Worm (Caenorhabditis elegans): ENCODE measurements around the gene col-141.

ce11 chrV:6813862-6814261 lies 15.6 kb upstream of the col-141 start:
- TF ChIP-seq daf-16 (GFP tag; optimal IDR thresholded peaks at IDR 0.05) (no peak), daf-16 (tag; optimal IDR thresholded peaks at IDR 0.05) (no peak), unc-130 (GFP tag; optimal IDR thresholded peaks at IDR 0.05) (no peak), mes-2 (tag; optimal IDR thresholded peaks at IDR 0.05; ENCODE audit: poor library complexity, severe bottlenecking) (no peak)

Measured in whole organism, L4 larva.